Fruit fly (Drosophila melanogaster) whole organism, embryonic: ENCODE results near the gene mEFG1.
A peak's percentile ranks its signal among the peaks of the same experiment; 100 is the strongest.

Experiments
- B-H1 ChIP-seq: fragments of 200-800 bp; sonication (Bioruptor generic); IDR thresholded peaks from 3 replicates; pipeline ENCODE4 v1.3.6; 2022; ENCODE audit warnings: missing biosample characterization, missing genetic modification characterization
- BEAF-32 ChIP-seq: fragments of 200-800 bp; sonication (Bioruptor generic); optimal IDR thresholded peaks from 3 replicates; lab custom pipeline; 2017; ENCODE audit warnings: missing biosample characterization, missing genetic modification characterization, mild to moderate bottlenecking, moderate library complexity, missing genetic modification reagents
- Bgb ChIP-seq: fragments of 200-800 bp; sonication (Bioruptor generic); IDR thresholded peaks from 2 replicates; pipeline ENCODE4 v1.3.6; 2022; ENCODE audit warnings: missing biosample characterization, missing genetic modification characterization; ENCODE audit not compliant: partially characterized antibody
- CG10267 ChIP-seq: fragments of 200-800 bp; sonication (Bioruptor generic); optimal IDR thresholded peaks from 2 replicates; lab custom pipeline; 2018; ENCODE audit warnings: missing biosample characterization, mild to moderate bottlenecking, missing genetic modification characterization, moderate library complexity
- CG10431 ChIP-seq: fragments of 200-800 bp; sonication (Bioruptor generic); optimal IDR thresholded peaks from 3 replicates; lab custom pipeline; 2018; ENCODE audit warnings: missing biosample characterization, mild to moderate bottlenecking, missing genetic modification characterization
- CG10654 ChIP-seq: fragments of 200-800 bp; sonication (Bioruptor generic); optimal IDR thresholded peaks from 2 replicates; lab custom pipeline; 2016; ENCODE audit warnings: missing biosample characterization, missing genetic modification characterization
- CG12155 ChIP-seq: fragments of 200-800 bp; sonication (Bioruptor generic); optimal IDR thresholded peaks from 3 replicates; lab custom pipeline; 2016; ENCODE audit warnings: missing biosample characterization, missing genetic modification characterization
- CG12769 ChIP-seq: fragments of 200-800 bp; sonication (Bioruptor generic); optimal IDR thresholded peaks from 2 replicates; lab custom pipeline; 2019; ENCODE audit warnings: missing biosample characterization, mild to moderate bottlenecking, missing genetic modification characterization, moderate library complexity
- CG13287 ChIP-seq: fragments of 200-800 bp; sonication (Bioruptor generic); IDR thresholded peaks from 2 replicates; pipeline ENCODE4 v1.3.6; 2022; ENCODE audit warnings: missing biosample characterization, missing genetic modification characterization; ENCODE audit not compliant: partially characterized antibody
- CG13624 ChIP-seq: fragments of 200-800 bp; sonication (Bioruptor generic); optimal IDR thresholded peaks from 2 replicates; lab custom pipeline; 2016; ENCODE audit warnings: missing biosample characterization, missing genetic modification characterization
- CG14710 ChIP-seq: fragments of 200-800 bp; sonication (Bioruptor generic); optimal IDR thresholded peaks from 3 replicates; lab custom pipeline; 2019; ENCODE audit warnings: missing biosample characterization, mild to moderate bottlenecking, missing genetic modification characterization, moderate library complexity
- CG14860 ChIP-seq: fragments of 200-800 bp; sonication (Bioruptor generic); IDR thresholded peaks from 3 replicates; pipeline ENCODE4 v1.3.6; 2022; ENCODE audit warnings: missing biosample characterization, missing genetic modification characterization; ENCODE audit not compliant: partially characterized antibody
- CG14965 ChIP-seq: fragments of 200-800 bp; sonication (Bioruptor generic); optimal IDR thresholded peaks from 2 replicates; lab custom pipeline; 2016; ENCODE audit warnings: missing biosample characterization, missing genetic modification characterization, borderline replicate concordance
- CG16813 ChIP-seq: fragments of 200-800 bp; sonication (Bioruptor generic); IDR thresholded peaks from 3 replicates; pipeline ENCODE4 v1.3.6; 2022; ENCODE audit warnings: missing biosample characterization, missing genetic modification characterization; ENCODE audit not compliant: partially characterized antibody
- CG17829 ChIP-seq: fragments of 200-800 bp; optimal IDR thresholded peaks from 2 replicates; lab custom pipeline; 2019; ENCODE audit warnings: missing biosample characterization, mild to moderate bottlenecking, missing genetic modification characterization, moderate library complexity
- CG1792 ChIP-seq: fragments of 200-800 bp; sonication (Bioruptor generic); optimal IDR thresholded peaks from 2 replicates; lab custom pipeline; 2016; ENCODE audit warnings: missing biosample characterization, missing genetic modification characterization
- CG18619 ChIP-seq: fragments of 200-800 bp; sonication (Bioruptor generic); optimal IDR thresholded peaks from 3 replicates; lab custom pipeline; 2017; ENCODE audit warnings: missing biosample characterization, mild to moderate bottlenecking, missing genetic modification characterization
- CG34376 ChIP-seq: fragments of 200-800 bp; sonication (Bioruptor generic); optimal IDR thresholded peaks from 2 replicates; lab custom pipeline; 2018; ENCODE audit warnings: missing biosample characterization, mild to moderate bottlenecking, missing genetic modification characterization
- CG6272 ChIP-seq: fragments of 200-800 bp; sonication (Bioruptor generic); IDR thresholded peaks from 2 replicates; pipeline ENCODE4 v1.3.6; 2022; ENCODE audit warnings: missing biosample characterization, missing genetic modification characterization
- CG6791 ChIP-seq: fragments of 200-800 bp; sonication (Bioruptor generic); IDR thresholded peaks from 3 replicates; pipeline ENCODE4 v1.3.6; 2022; ENCODE audit warnings: missing biosample characterization, missing genetic modification characterization; ENCODE audit not compliant: partially characterized antibody
- CG7357 ChIP-seq: fragments of 200-800 bp; sonication (Bioruptor generic); IDR thresholded peaks from 3 replicates; pipeline ENCODE4 v1.3.6; 2022; ENCODE audit warnings: missing biosample characterization, missing genetic modification characterization
- CG7963 ChIP-seq: fragments of 200-800 bp; sonication (Bioruptor generic); IDR thresholded peaks from 3 replicates; pipeline ENCODE4 v1.3.6; 2022; ENCODE audit warnings: missing biosample characterization, missing genetic modification characterization; ENCODE audit not compliant: partially characterized antibody
- CG9817 ChIP-seq: fragments of 200-800 bp; sonication (Bioruptor generic); optimal IDR thresholded peaks from 2 replicates; lab custom pipeline; 2018; ENCODE audit warnings: missing biosample characterization, mild to moderate bottlenecking, missing genetic modification characterization, moderate library complexity
- CrebB ChIP-seq: fragments of 200-800 bp; sonication (Bioruptor generic); optimal IDR thresholded peaks from 3 replicates; lab custom pipeline; 2018; ENCODE audit warnings: missing biosample characterization, mild to moderate bottlenecking, missing genetic modification characterization
- Dbx ChIP-seq: fragments of 200-800 bp; sonication (Bioruptor generic); IDR thresholded peaks from 3 replicates; pipeline ENCODE4 v1.3.6; 2022; ENCODE audit warnings: missing biosample characterization, missing genetic modification characterization
- Dek ChIP-seq: fragments of 200-800 bp; sonication (Bioruptor generic); optimal IDR thresholded peaks from 3 replicates; lab custom pipeline; 2019; ENCODE audit warnings: missing biosample characterization, mild to moderate bottlenecking, missing genetic modification characterization, moderate library complexity
- Dll ChIP-seq: fragments of 200-800 bp; sonication (Bioruptor generic); IDR thresholded peaks from 4 replicates; pipeline ENCODE4 v1.3.6; 2022; ENCODE audit warnings: missing biosample characterization, missing genetic modification characterization; ENCODE audit not compliant: partially characterized antibody
- Dp ChIP-seq: fragments of 200-800 bp; sonication (Bioruptor generic); optimal IDR thresholded peaks from 2 replicates; lab custom pipeline; 2018; ENCODE audit warnings: missing biosample characterization, mild to moderate bottlenecking, missing genetic modification characterization, moderate library complexity
- Fer2 ChIP-seq: fragments of 200-800 bp; sonication (Bioruptor generic); optimal IDR thresholded peaks from 2 replicates; lab custom pipeline; 2018; ENCODE audit warnings: missing biosample characterization, mild to moderate bottlenecking, missing genetic modification characterization, moderate library complexity
- Hsf ChIP-seq: fragments of 200-800 bp; sonication (Bioruptor generic); optimal IDR thresholded peaks from 3 replicates; lab custom pipeline; 2016; ENCODE audit warnings: missing biosample characterization, missing genetic modification characterization
- Lhr ChIP-seq: fragments of 200-800 bp; sonication (Bioruptor generic); optimal IDR thresholded peaks from 3 replicates; lab custom pipeline; 2017; ENCODE audit warnings: mild to moderate bottlenecking, missing biosample characterization, missing genetic modification reagents, missing genetic modification characterization
- MBD-R2 ChIP-seq: fragments of 200-800 bp; sonication (Bioruptor generic); IDR thresholded peaks from 2 replicates; pipeline ENCODE4 v1.3.6; 2022; ENCODE audit warnings: missing biosample characterization, missing genetic modification characterization
- MESR4 ChIP-seq: fragments of 200-800 bp; sonication (Bioruptor generic); optimal IDR thresholded peaks from 2 replicates; lab custom pipeline; 2018; ENCODE audit warnings: missing biosample characterization, mild to moderate bottlenecking, missing genetic modification characterization, moderate library complexity
- Max ChIP-seq: fragments of 200-800 bp; sonication (Bioruptor generic); optimal IDR thresholded peaks from 2 replicates; lab custom pipeline; 2016; ENCODE audit warnings: missing biosample characterization, mild to moderate bottlenecking, missing genetic modification characterization
- Myb ChIP-seq: fragments of 200-800 bp; sonication (Bioruptor generic); optimal IDR thresholded peaks from 2 replicates; lab custom pipeline; 2016; ENCODE audit warnings: missing biosample characterization, missing genetic modification characterization
- NfI ChIP-seq: fragments of 200-800 bp; sonication (Bioruptor generic); optimal IDR thresholded peaks from 3 replicates; lab custom pipeline; 2018; ENCODE audit warnings: missing biosample characterization, mild to moderate bottlenecking, missing genetic modification characterization, moderate library complexity
- PHDP ChIP-seq: fragments of 200-800 bp; sonication (Bioruptor generic); optimal IDR thresholded peaks from 3 replicates; lab custom pipeline; 2018; ENCODE audit warnings: missing biosample characterization, mild to moderate bottlenecking, missing genetic modification characterization, moderate library complexity
- Rfx ChIP-seq: fragments of 200-800 bp; sonication (Bioruptor generic); IDR thresholded peaks from 2 replicates; pipeline ENCODE4 v1.3.6; 2022; ENCODE audit warnings: missing biosample characterization, missing genetic modification characterization
- Sin3A ChIP-seq: fragments of >200 bp; optimal IDR thresholded peaks from 2 replicates; lab custom pipeline; 2018
- Xbp1 ChIP-seq: fragments of 200-800 bp; sonication (Bioruptor generic); optimal IDR thresholded peaks from 3 replicates; lab custom pipeline; 2016; ENCODE audit warnings: missing biosample characterization, mild to moderate bottlenecking, missing genetic modification characterization
- amos ChIP-seq: fragments of 200-800 bp; sonication (Bioruptor generic); IDR thresholded peaks from 2 replicates; pipeline ENCODE4 v1.3.6; 2022; ENCODE audit warnings: missing biosample characterization, missing genetic modification characterization; ENCODE audit not compliant: partially characterized antibody
- bcd ChIP-seq: fragments of 200-800 bp; sonication (Bioruptor generic); optimal IDR thresholded peaks from 2 replicates; lab custom pipeline; 2017; ENCODE audit warnings: missing biosample characterization, mild to moderate bottlenecking, missing genetic modification characterization
- cad ChIP-seq: fragments of >200 bp; optimal IDR thresholded peaks from 2 replicates; lab custom pipeline; 2017; ENCODE audit warnings: missing biosample characterization, missing genetic modification characterization
- gfzf ChIP-seq: fragments of 200-800 bp; sonication (Bioruptor generic); optimal IDR thresholded peaks from 2 replicates; lab custom pipeline; 2016; ENCODE audit warnings: missing biosample characterization, mild to moderate bottlenecking, missing genetic modification characterization, moderate library complexity
- insv ChIP-seq, 2 experiments: fragments of 200-800 bp; sonication (Bioruptor generic); optimal IDR thresholded peaks; 3 replicates each; lab custom pipeline; 2016 to 2018; ENCODE audit warnings: missing biosample characterization in 2 of 2, missing genetic modification characterization in 2 of 2
- inv ChIP-seq: fragments of 200-800 bp; sonication (Bioruptor generic); IDR thresholded peaks from 2 replicates; pipeline ENCODE4 v1.3.6; 2022; ENCODE audit warnings: missing biosample characterization, missing genetic modification characterization; ENCODE audit not compliant: partially characterized antibody
- lilli ChIP-seq: fragments of 200-800 bp; sonication (Bioruptor generic); optimal IDR thresholded peaks from 3 replicates; lab custom pipeline; 2016; ENCODE audit warnings: missing biosample characterization, missing genetic modification characterization
- row ChIP-seq: fragments of 200-800 bp; sonication (Bioruptor generic); IDR thresholded peaks from 3 replicates; pipeline ENCODE4 v1.3.6; 2022; ENCODE audit warnings: missing biosample characterization, missing genetic modification characterization
- sug ChIP-seq: fragments of 200-800 bp; optimal IDR thresholded peaks from 2 replicates; lab custom pipeline; 2019; ENCODE audit warnings: missing biosample characterization, mild to moderate bottlenecking, missing genetic modification characterization, moderate library complexity
- zen2 ChIP-seq: fragments of 200-800 bp; sonication (Bioruptor generic); IDR thresholded peaks from 3 replicates; pipeline ENCODE4 v1.3.6; 2022; ENCODE audit warnings: missing biosample characterization, missing genetic modification characterization; ENCODE audit not compliant: partially characterized antibody

Gene mEFG1

dm6 chr2L:7204172-7204482, 18.8 kb downstream of the mEFG1 start, which contains the start of gene CG4502 (continued):
- TF ChIP-seq CG13624 (GFP tag; lab: Kevin White, UChicago) (peak; percentile 75), gfzf (GFP tag; lab: Kevin White, UChicago) (peak; percentile 53), Xbp1 (GFP tag; lab: Kevin White, UChicago) (peak; percentile 40), BEAF-32 (GFP tag; lab: Kevin White, UChicago) (peak; percentile 99), amos (GFP tag; lab: Robert Waterston, UW) (peak; percentile 100), CG18619 (GFP tag; lab: Kevin White, UChicago) (no peak), Bgb (GFP tag; lab: Robert Waterston, UW) (peak; percentile 100), CG7963 (GFP tag; lab: Robert Waterston, UW) (peak; percentile 99), CG6791 (peak; percentile 100), CG9817 (tag; lab: Kevin White, UChicago) (peak; percentile 14), Hsf (GFP tag; lab: Kevin White, UChicago) (peak; percentile 21), Dbx (GFP tag; lab: Robert Waterston, UW) (peak; percentile 75), inv (GFP tag; lab: Robert Waterston, UW) (peak; percentile 99), CG14710 (peak; percentile 58), Dp (GFP tag; lab: Kevin White, UChicago) (peak; percentile 100), Dek (tag; lab: Kevin White, UChicago) (peak; percentile 21), CG14860 (GFP tag; lab: Robert Waterston, UW) (peak; percentile 99), Rfx (GFP tag; lab: Robert Waterston, UW) (peak; percentile 76), CrebB (tag; lab: Kevin White, UChicago) (peak; percentile 45), CG10267 (tag; lab: Kevin White, UChicago) (peak; percentile 64), zen2 (GFP tag; lab: Robert Waterston, UW) (peak; percentile 100), lilli (GFP tag; lab: Kevin White, UChicago) (peak; percentile 52), Fer2 (tag; lab: Kevin White, UChicago) (no peak), NfI (GFP tag; lab: Kevin White, UChicago) (peak; percentile 9), PHDP (tag; lab: Kevin White, UChicago) (no peak), CG10431 (GFP tag; lab: Kevin White, UChicago) (no peak), CG6272 (GFP tag; lab: Robert Waterston, UW) (0 out of 2 replicates have a peak, but pooled peaks have one; percentile 6), CG12769 (tag; lab: Kevin White, UChicago) (peak; percentile 52), cad (GFP tag; lab: Kevin White, UChicago) (no peak), CG13287 (GFP tag; lab: Robert Waterston, UW) (peak; percentile 100), MESR4 (GFP tag; lab: Kevin White, UChicago) (peak; percentile 18), Max (GFP tag; lab: Kevin White, UChicago) (peak; percentile 11), CG34376 (GFP tag; lab: Kevin White, UChicago) (peak; percentile 69), MBD-R2 (GFP tag; lab: Robert Waterston, UW) (peak; percentile 73), Dll (GFP tag; lab: Robert Waterston, UW) (peak; percentile 100), CG12155 (GFP tag; lab: Kevin White, UChicago) (peak; percentile 37), B-H1 (no peak), insv (GFP tag; optimal IDR thresholded peaks at IDR 0.05; lab: Kevin White, UChicago) (peak in 1 of 2 experiments; percentile 6), Sin3A (lab: Kevin White, UChicago) (peak; percentile 27), CG16813 (GFP tag; lab: Robert Waterston, UW) (peak; percentile 99), CG10654 (no peak), Lhr (GFP tag; lab: Kevin White, UChicago) (peak; percentile 85), CG7357 (GFP tag; lab: Robert Waterston, UW) (no peak), Myb (GFP tag; lab: Kevin White, UChicago) (peak; percentile 78), CG17829 (tag; lab: Kevin White, UChicago) (peak; percentile 50), row (GFP tag; lab: Robert Waterston, UW) (peak; percentile 63), sug (tag; lab: Kevin White, UChicago) (peak; percentile 62), CG1792 (GFP tag; lab: Kevin White, UChicago) (peak; percentile 21), CG14965 (GFP tag; lab: Kevin White, UChicago) (no peak), bcd (GFP tag; lab: Kevin White, UChicago) (peak; percentile 33)
